Worm (Caenorhabditis elegans) whole organism, young adult: ENCODE results near the gene C30B5.2.

ENCODE experiments used
- B0019.2 ChIP-seq: fragments of 200-800 bp; sonication (Bioruptor generic); conservative IDR thresholded peaks from 2 replicates; pipeline ENCODE4 v1.3.6; 2022; ENCODE audit warnings: missing genetic modification reagents, missing genetic modification characterization, missing compliant biosample characterization
- B0035.1 ChIP-seq: sonication (generic microtip); optimal IDR thresholded peaks from 2 replicates; lab custom pipeline; 2016; ENCODE audit warnings: missing genetic modification characterization, mild to moderate bottlenecking, missing compliant biosample characterization, missing genotype, missing genetic modification reagents
- B0336.3 ChIP-seq: fragments of 200-800 bp; sonication (Bioruptor generic); IDR thresholded peaks from 2 replicates; pipeline ENCODE4 v1.3.6; 2022; ENCODE audit warnings: missing genetic modification characterization, missing compliant biosample characterization
- D2030.7 ChIP-seq: fragments of 200-800 bp; sonication (Bioruptor generic); IDR thresholded peaks from 2 replicates; pipeline ENCODE4 v1.3.6; 2022; ENCODE audit warnings: missing genetic modification reagents, missing genetic modification characterization, missing compliant biosample characterization
- F23B12.7 ChIP-seq: sonication (generic microtip); optimal IDR thresholded peaks from 2 replicates; lab custom pipeline; 2017; ENCODE audit warnings: missing genetic modification characterization, mild to moderate bottlenecking, missing compliant biosample characterization, antibody characterized with exemption, moderate library complexity; ENCODE audit not compliant: insufficient read depth
- F37B4.10 ChIP-seq: fragments of 200-800 bp; sonication (Bioruptor generic); IDR thresholded peaks from 2 replicates; pipeline ENCODE4 v1.3.6; 2022; ENCODE audit warnings: missing genetic modification characterization, missing compliant biosample characterization
- F39B2.1 ChIP-seq: fragments of 200-800 bp; sonication (Bioruptor generic); IDR thresholded peaks from 2 replicates; pipeline ENCODE4 v1.3.6; 2022; ENCODE audit warnings: missing genetic modification reagents, missing genetic modification characterization, missing compliant biosample characterization
- F55B11.4 ChIP-seq: sonication (generic microtip); optimal IDR thresholded peaks from 2 replicates; lab custom pipeline; 2016; ENCODE audit warnings: missing compliant biosample characterization, missing genetic modification characterization, borderline replicate concordance; ENCODE audit not compliant: insufficient read depth
- F57C9.4 ChIP-seq: sonication (generic microtip); optimal IDR thresholded peaks from 2 replicates; lab custom pipeline; 2017; ENCODE audit warnings: mild to moderate bottlenecking, missing genetic modification characterization, missing compliant biosample characterization
- K12H6.12 ChIP-seq: fragments of 200-800 bp; sonication (Bioruptor generic); optimal IDR thresholded peaks from 2 replicates; lab custom pipeline; 2018; ENCODE audit warnings: mild to moderate bottlenecking, missing genetic modification characterization, missing compliant biosample characterization
- ama-1 ChIP-seq, 3 experiments: fragments of 150-350 bp in 1 of 3; sonication (generic microtip) in 2 of 3; optimal IDR thresholded peaks; 2 replicates each; lab custom pipeline; 2014 to 2018; ENCODE audit warnings: missing biosample characterization in 2 of 3, missing genetic modification characterization in 2 of 3, missing genetic modification reagents in 2 of 3
- attf-6 ChIP-seq: fragments of 200-800 bp; sonication (Bioruptor generic); IDR thresholded peaks from 2 replicates; pipeline ENCODE4 v1.3.6; 2022; ENCODE audit warnings: missing genetic modification reagents, missing genetic modification characterization, missing compliant biosample characterization
- ccch-3 ChIP-seq: fragments of 200-800 bp; sonication (Bioruptor generic); optimal IDR thresholded peaks from 2 replicates; lab custom pipeline; 2018; ENCODE audit warnings: mild to moderate bottlenecking, missing genetic modification characterization, missing compliant biosample characterization
- cebp-2 ChIP-seq: fragments of 200-800 bp; sonication (Bioruptor generic); IDR thresholded peaks from 2 replicates; pipeline ENCODE4 v1.3.6; 2022; ENCODE audit warnings: missing genetic modification characterization, missing compliant biosample characterization
- ceh-91 ChIP-seq: fragments of 200-800 bp; sonication (Bioruptor generic); IDR thresholded peaks from 2 replicates; pipeline ENCODE4 v1.3.6; 2022; ENCODE audit warnings: missing genetic modification reagents, missing genetic modification characterization, missing compliant biosample characterization
- chd-7 ChIP-seq: sonication (generic microtip); optimal IDR thresholded peaks from 2 replicates; lab custom pipeline; 2016; ENCODE audit warnings: mild to moderate bottlenecking, missing genetic modification characterization, moderate library complexity, missing compliant biosample characterization
- dpff-1 ChIP-seq: sonication (generic microtip); optimal IDR thresholded peaks from 2 replicates; lab custom pipeline; 2017; ENCODE audit warnings: mild to moderate bottlenecking, missing genetic modification characterization, missing compliant biosample characterization
- dpl-1 ChIP-seq: fragments of 150-350 bp; optimal IDR thresholded peaks from 2 replicates; lab custom pipeline; 2014; ENCODE audit warnings: missing biosample characterization, missing genetic modification reagents, missing genetic modification characterization
- egl-18 ChIP-seq: fragments of 200-800 bp; sonication (Bioruptor generic); IDR thresholded peaks from 2 replicates; pipeline ENCODE4 v1.3.6; 2022; ENCODE audit warnings: missing genetic modification reagents, missing genetic modification characterization, missing compliant biosample characterization
- egrh-3 ChIP-seq: fragments of 200-800 bp; sonication (Bioruptor generic); IDR thresholded peaks from 2 replicates; pipeline ENCODE4 v1.3.6; 2022; ENCODE audit warnings: missing genetic modification reagents, missing genetic modification characterization, missing compliant biosample characterization
- gei-17 ChIP-seq: fragments of 200-800 bp; sonication (Bioruptor generic); optimal IDR thresholded peaks from 2 replicates; lab custom pipeline; 2018; ENCODE audit warnings: mild to moderate bottlenecking, missing genetic modification characterization, missing compliant biosample characterization
- him-1 ChIP-seq: sonication (generic microtip); optimal IDR thresholded peaks from 2 replicates; lab custom pipeline; 2016; ENCODE audit warnings: missing genotype, missing genetic modification reagents, missing genetic modification characterization, missing compliant biosample characterization
- lin-35 ChIP-seq, 3 experiments: fragments of 150-350 bp in 2 of 3; sonication (generic microtip) in 1 of 3; optimal IDR thresholded peaks; 2 replicates each; lab custom pipeline; 2014 to 2018; ENCODE audit warnings: missing biosample characterization in 3 of 3, missing genetic modification characterization in 3 of 3, missing genetic modification reagents in 3 of 3
- lsl-1 ChIP-seq: fragments of 200-800 bp; sonication (Bioruptor generic); optimal IDR thresholded peaks from 2 replicates; lab custom pipeline; 2018; ENCODE audit warnings: mild to moderate bottlenecking, missing genetic modification characterization, moderate library complexity, missing compliant biosample characterization
- lsy-27 ChIP-seq: sonication (generic microtip); optimal IDR thresholded peaks from 2 replicates; lab custom pipeline; 2017; ENCODE audit warnings: missing genetic modification characterization, mild to moderate bottlenecking, missing compliant biosample characterization, antibody characterized with exemption, missing genotype, borderline replicate concordance; ENCODE audit not compliant: insufficient read depth
- madf-10 ChIP-seq: sonication (generic microtip); optimal IDR thresholded peaks from 2 replicates; lab custom pipeline; 2016; ENCODE audit warnings: mild to moderate bottlenecking, missing genetic modification characterization, missing compliant biosample characterization
- mes-4 ChIP-seq: sonication (generic microtip); optimal IDR thresholded peaks from 2 replicates; lab custom pipeline; 2016; ENCODE audit warnings: missing genotype, missing genetic modification characterization, missing compliant biosample characterization
- mxl-1 ChIP-seq: sonication (generic microtip); optimal IDR thresholded peaks from 2 replicates; lab custom pipeline; 2016; ENCODE audit warnings: missing genetic modification characterization, missing compliant biosample characterization
- nhr-27 ChIP-seq: fragments of 200-800 bp; sonication (Bioruptor generic); optimal IDR thresholded peaks from 2 replicates; lab custom pipeline; 2018; ENCODE audit warnings: mild to moderate bottlenecking, missing genetic modification characterization, moderate library complexity, missing compliant biosample characterization
- nhr-80 ChIP-seq: sonication (generic microtip); optimal IDR thresholded peaks from 2 replicates; lab custom pipeline; 2016; ENCODE audit warnings: missing genetic modification characterization, missing compliant biosample characterization
- pbrm-1 ChIP-seq: fragments of 200-800 bp; sonication (Bioruptor generic); IDR thresholded peaks from 2 replicates; pipeline ENCODE4 v1.3.6; 2022; ENCODE audit warnings: missing genetic modification reagents, missing genetic modification characterization, missing compliant biosample characterization
- sdz-38 ChIP-seq: sonication (generic microtip); optimal IDR thresholded peaks from 2 replicates; lab custom pipeline; 2016; ENCODE audit warnings: missing genotype, missing genetic modification characterization, missing compliant biosample characterization
- snpc-3.4 ChIP-seq: sonication (generic microtip); optimal IDR thresholded peaks from 2 replicates; lab custom pipeline; 2017; ENCODE audit warnings: missing genetic modification characterization, mild to moderate bottlenecking, missing compliant biosample characterization, antibody characterized with exemption, moderate library complexity, missing genotype, missing genetic modification reagents
- snpc-4 ChIP-seq, 5 experiments: fragments of 150-350 bp in 1 of 5; sonication (generic microtip) in 4 of 5; optimal IDR thresholded peaks; 2 replicates each; lab custom pipeline; 2014 to 2018; ENCODE audit warnings: missing genetic modification characterization in 5 of 5, missing biosample characterization in 3 of 5, antibody characterized with exemption in 2 of 5, mild to moderate bottlenecking in 2 of 5, missing compliant biosample characterization in 2 of 5, missing genotype in 2 of 5, moderate library complexity in 2 of 5, missing genetic modification reagents in 1 of 5
- sptf-2 ChIP-seq: fragments of 200-800 bp; sonication (Bioruptor generic); optimal IDR thresholded peaks from 2 replicates; lab custom pipeline; 2018; ENCODE audit warnings: mild to moderate bottlenecking, missing genetic modification characterization, missing compliant biosample characterization
- tbp1 ChIP-seq: fragments of 200-800 bp; sonication (Bioruptor generic); optimal IDR thresholded peaks from 2 replicates; lab custom pipeline; 2018; ENCODE audit warnings: mild to moderate bottlenecking, missing genetic modification characterization, missing compliant biosample characterization
- zfh-2 ChIP-seq: fragments of 200-800 bp; sonication (Bioruptor generic); conservative IDR thresholded peaks from 2 replicates; pipeline ENCODE4 v1.3.6; 2022; ENCODE audit warnings: missing genetic modification reagents, missing genetic modification characterization, missing compliant biosample characterization
- ztf-28 ChIP-seq: fragments of 200-800 bp; sonication (Bioruptor generic); IDR thresholded peaks from 2 replicates; pipeline ENCODE4 v1.3.6; 2022; ENCODE audit warnings: missing genetic modification reagents, missing genetic modification characterization, missing compliant biosample characterization
- ztf-3 ChIP-seq: fragments of 200-800 bp; sonication (Bioruptor generic); optimal IDR thresholded peaks from 2 replicates; lab custom pipeline; 2018; ENCODE audit warnings: mild to moderate bottlenecking, missing genetic modification characterization, missing compliant biosample characterization
- ztf-6 ChIP-seq: fragments of 200-800 bp; sonication (Bioruptor generic); IDR thresholded peaks from 2 replicates; pipeline ENCODE4 v1.3.6; 2022; ENCODE audit warnings: missing genetic modification reagents, missing genetic modification characterization, missing compliant biosample characterization

Gene C30B5.2

DNA sequence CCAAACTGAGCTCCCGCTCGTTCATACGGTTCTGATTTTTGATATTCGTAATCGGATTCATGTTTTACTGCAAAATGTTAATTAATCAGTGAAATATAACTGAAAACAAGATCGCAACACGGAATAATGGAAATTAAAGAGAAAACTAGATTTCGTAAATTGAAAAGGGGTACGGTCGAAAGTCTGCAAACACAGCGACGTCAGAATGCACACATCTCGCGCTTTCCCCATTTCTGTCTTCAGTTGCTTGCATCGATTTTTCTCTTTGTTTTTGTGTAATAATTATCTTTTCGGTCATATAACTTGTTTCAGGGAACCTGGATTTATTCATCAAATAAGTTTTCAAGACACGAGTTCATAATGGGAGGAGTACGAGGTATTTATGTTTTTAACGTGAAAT, at the start of gene C30B5.2, which contains the start of gene rbmx-2:
C30B5.2 (plus strand) TSS at position 306 of the 400 bp plus-strand sequence.
rbmx-2 (minus strand) TSS at position 74 of the 400 bp plus-strand sequence.
- TF ChIP-seq ztf-28 (GFP tag; lab: Robert Waterston, UW) (no peak), sptf-2 (GFP tag; lab: Kevin White, UChicago) (no peak), gei-17 (no peak), lsl-1 (GFP tag; lab: Kevin White, UChicago) (peak; percentile 60), B0035.1 (tag; lab: Kevin White, UChicago) (no peak), egl-18 (GFP tag; lab: Robert Waterston, UW) (no peak), K12H6.12 (tag; lab: Kevin White, UChicago) (no peak), F55B11.4 (tag; lab: Kevin White, UChicago) (no peak), snpc-3.4 (tag; lab: Kevin White, UChicago) (peak; percentile 20), tbp1 (GFP tag; lab: Kevin White, UChicago) (peak; percentile 24), lsy-27 (tag; lab: Kevin White, UChicago) (peak; percentile 7), F39B2.1 (GFP tag; lab: Robert Waterston, UW) (no peak), F37B4.10 (GFP tag; lab: Robert Waterston, UW) (no peak), F23B12.7 (tag; lab: Kevin White, UChicago) (peak; percentile 92), him-1 (no peak), pbrm-1 (peak; percentile 37; the same call in 1 of the 2 replicates), D2030.7 (GFP tag; lab: Robert Waterston, UW) (peak; percentile 23; the same call in 1 of the 2 replicates), F57C9.4 (tag; lab: Kevin White, UChicago) (no peak)
- TF ChIP-seq, all 124 proteins: peak for 7

- no peak for TF ChIP-seq F57C9.4 (tag; lab: Kevin White, UChicago)
- TF ChIP-seq sdz-38 (tag; lab: Kevin White, UChicago): no peak
- no peak for TF ChIP-seq ccch-3 (GFP tag; lab: Kevin White, UChicago)
- TF ChIP-seq F23B12.7 (tag; lab: Kevin White, UChicago): no peak
- no peak for TF ChIP-seq F37B4.10 (GFP tag; lab: Robert Waterston, UW)
- TF ChIP-seq lin-35 (GFP tag; optimal IDR thresholded peaks at IDR 0.05; lab: Kevin White, UChicago): no peak
- no peak for TF ChIP-seq B0336.3
- TF ChIP-seq mes-4 (tag; lab: Kevin White, UChicago): no peak
- no peak for TF ChIP-seq lsl-1 (GFP tag; lab: Kevin White, UChicago)
- no peak for TF ChIP-seq ama-1 (optimal IDR thresholded peaks at IDR 0.05; lab: Kevin White, UChicago)
- no peak for TF ChIP-seq ama-1 (GFP tag; optimal IDR thresholded peaks at IDR 0.05; lab: Kevin White, UChicago)
- no peak for TF ChIP-seq dpff-1 (tag; lab: Kevin White, UChicago)
- TF ChIP-seq nhr-27: no peak
Measured at ce11 chrII:6148369-6148768, 48.6 kb upstream of the C30B5.2 start.

ce11 chrII:6149434-6149833, 47.5 kb upstream of the C30B5.2 start:
- TF ChIP-seq egrh-3 (GFP tag; lab: Robert Waterston, UW): peak; percentile 16; the same call in 1 of the 2 replicates
- no peak for TF ChIP-seq ztf-3 (GFP tag; lab: Kevin White, UChicago)
- TF ChIP-seq zfh-2 (GFP tag; lab: Robert Waterston, UW): peak; percentile 71

DNA sequence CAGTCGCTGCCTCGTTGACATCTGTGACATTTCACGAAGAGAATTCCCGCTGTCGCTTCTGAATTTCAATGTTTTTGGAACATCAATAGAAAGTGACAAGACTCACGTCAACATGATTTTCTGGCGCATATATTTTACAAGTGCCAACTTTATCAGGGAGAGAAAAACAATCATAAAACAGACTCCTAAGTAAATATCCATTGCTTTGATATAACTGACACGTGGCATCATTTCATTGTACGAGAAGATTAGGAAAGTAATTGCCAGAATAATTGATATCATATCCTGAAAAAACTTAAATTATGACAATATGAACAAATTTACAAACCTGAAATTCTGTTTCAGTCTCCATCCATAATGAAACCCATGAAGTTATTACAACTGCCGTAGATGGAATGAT, 38.9 kb upstream of the C30B5.2 start:
- TF ChIP-seq ztf-6 (GFP tag; lab: Robert Waterston, UW): no peak
- no peak for TF ChIP-seq sptf-2 (GFP tag; lab: Kevin White, UChicago)

DNA sequence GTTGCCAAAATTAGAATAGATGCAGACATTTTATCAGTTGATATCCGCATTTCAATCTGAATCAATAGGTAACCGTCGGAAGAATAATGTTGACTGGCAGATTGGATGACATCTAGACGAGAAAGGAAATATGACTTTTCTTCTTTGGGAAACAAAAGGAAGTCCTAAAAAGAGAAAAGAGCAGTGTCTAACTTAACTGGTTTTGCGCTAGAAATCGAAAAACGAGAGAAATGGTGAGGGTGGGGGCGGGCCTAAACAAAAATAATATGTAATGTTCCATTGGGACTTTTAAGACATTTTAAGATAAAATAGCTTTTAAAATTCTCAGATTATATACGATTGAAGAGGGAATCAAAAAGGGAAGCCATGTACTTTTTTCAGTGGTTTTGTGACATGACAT, 36.0 kb upstream of the C30B5.2 start, which contains the start of gene exp-1:
exp-1 (minus strand) TSS at position 101 of the 400 bp plus-strand sequence.
- TF ChIP-seq cebp-2 (GFP tag; lab: Robert Waterston, UW) (no peak), chd-7 (tag; lab: Kevin White, UChicago) (no peak), ceh-91 (GFP tag; lab: Robert Waterston, UW) (no peak), B0019.2 (no peak), mxl-1 (tag; lab: Kevin White, UChicago) (no peak), snpc-3.4 (tag; lab: Kevin White, UChicago) (no peak), ztf-6 (GFP tag; lab: Robert Waterston, UW) (no peak), attf-6 (no peak), madf-10 (tag; lab: Kevin White, UChicago) (no peak), dpl-1 (GFP tag; lab: Kevin White, UChicago) (no peak), snpc-4 (GFP tag; optimal IDR thresholded peaks at IDR 0.05; lab: Kevin White, UChicago) (no peak), snpc-4 (tag; optimal IDR thresholded peaks at IDR 0.05; lab: Kevin White, UChicago) (no peak), nhr-80 (tag; lab: Kevin White, UChicago) (no peak)
